Fruit fly (Drosophila melanogaster): ENCODE data around the gene CG46281.

The CG46281 gene

dm6 chr3R:13011621-13011963, 18.5 kb downstream of the CG46281 start, which contains the start of gene CtBP (continued):
- TF ChIP-seq CG4424 (GFP tag; optimal IDR thresholded peaks at IDR 0.05) (no peak), CG30020 (tag; optimal IDR thresholded peaks at IDR 0.05) (no peak), CG34422 (GFP tag; IDR thresholded peaks at IDR 0.05) (peak; percentile 60; the same call in 1 of the 3 replicates), CG10431 (GFP tag; optimal IDR thresholded peaks at IDR 0.05) (no peak), peb (GFP tag; IDR thresholded peaks at IDR 0.05) (no peak), CG14441 (GFP tag; IDR thresholded peaks at IDR 0.05) (no peak), Elba2 (GFP tag; optimal IDR thresholded peaks at IDR 0.05) (peak; percentile 4), CG2889 (GFP tag; IDR thresholded peaks at IDR 0.05) (no peak), CG10979 (tag; optimal IDR thresholded peaks at IDR 0.05) (no peak), nmo (GFP tag; optimal IDR thresholded peaks at IDR 0.05) (no peak), CG14965 (GFP tag; optimal IDR thresholded peaks at IDR 0.05; ENCODE audit: borderline replicate concordance) (no peak), CG5245 (GFP tag; optimal IDR thresholded peaks at IDR 0.05) (no peak), Antp (GFP tag; optimal IDR thresholded peaks at IDR 0.05) (no peak), CG43689 (GFP tag; IDR thresholded peaks at IDR 0.05) (no peak), CG15011 (GFP tag; optimal IDR thresholded peaks at IDR 0.05) (no peak), CG16779 (GFP tag; IDR thresholded peaks at IDR 0.05) (no peak), dan (GFP tag; IDR thresholded peaks at IDR 0.05) (no peak), wek (GFP tag; optimal IDR thresholded peaks at IDR 0.05) (no peak), CG6683 (GFP tag; optimal IDR thresholded peaks at IDR 0.05) (no peak), ftz-f1 (GFP tag; optimal IDR thresholded peaks at IDR 0.05) (no peak), knrl (GFP tag; IDR thresholded peaks at IDR 0.05; ENCODE audit: partially characterized antibody) (no peak), Bteb2 (GFP tag; optimal IDR thresholded peaks at IDR 0.05) (no peak), CG7271 (tag; optimal IDR thresholded peaks at IDR 0.05) (no peak), otp (GFP tag; IDR thresholded peaks at IDR 0.05) (no peak), dati (GFP tag; IDR thresholded peaks at IDR 0.05) (no peak), Hand (GFP tag; optimal IDR thresholded peaks at IDR 0.05) (no peak), zfh2 (GFP tag; optimal IDR thresholded peaks at IDR 0.05) (no peak), pan (optimal IDR thresholded peaks at IDR 0.05) (no peak), pan (GFP tag; optimal IDR thresholded peaks at IDR 0.05 in 1 of 2, IDR thresholded peaks at IDR 0.05 in 1 of 2) (no peak), gro (GFP tag; optimal IDR thresholded peaks at IDR 0.05) (no peak), Side (GFP tag; optimal IDR thresholded peaks at IDR 0.05) (no peak), CG11696 (GFP tag; IDR thresholded peaks at IDR 0.05) (no peak), Dp (GFP tag; optimal IDR thresholded peaks at IDR 0.05) (no peak), CG13624 (GFP tag; optimal IDR thresholded peaks at IDR 0.05) (no peak), MESR4 (GFP tag; optimal IDR thresholded peaks at IDR 0.05) (peak; percentile 58), CG10366 (GFP tag; IDR thresholded peaks at IDR 0.05) (no peak), CG1024 (GFP tag; IDR thresholded peaks at IDR 0.05) (no peak), Ssrp (tag; optimal IDR thresholded peaks at IDR 0.05) (no peak), CG10209 (GFP tag; optimal IDR thresholded peaks at IDR 0.05) (no peak), dysf (GFP tag; IDR thresholded peaks at IDR 0.05) (no peak), Med (GFP tag) (peak; percentile 80), row (GFP tag; IDR thresholded peaks at IDR 0.05) (no peak), chm (GFP tag; IDR thresholded peaks at IDR 0.05) (0 out of 2 replicates have a peak, but pooled peaks have one; percentile 7), trh (GFP tag; optimal IDR thresholded peaks at IDR 0.05) (no peak), CG8944 (GFP tag; optimal IDR thresholded peaks at IDR 0.05) (no peak), bowl (GFP tag; IDR thresholded peaks at IDR 0.05) (0 out of 2 replicates have a peak, but pooled peaks have one; percentile 9), trem (tag; optimal IDR thresholded peaks at IDR 0.05) (no peak), D19A (tag; optimal IDR thresholded peaks at IDR 0.05) (no peak), Bgb (GFP tag; IDR thresholded peaks at IDR 0.05; ENCODE audit: partially characterized antibody) (peak; percentile 40; the same call in 1 of the 2 replicates), CG15073 (GFP tag; optimal IDR thresholded peaks at IDR 0.05) (no peak), tin (GFP tag; optimal IDR thresholded peaks at IDR 0.05) (no peak), Sox100B (GFP tag; optimal IDR thresholded peaks at IDR 0.05) (no peak), hb (GFP tag; IDR thresholded peaks at IDR 0.05; ENCODE audit: partially characterized antibody) (no peak)

Data from whole organism, embryonic.